Fruit fly (Drosophila melanogaster) whole organism, wandering third instar larva: ENCODE data around the gene Dhc16F.

Experiments used
- Dfd ChIP-seq: fragments of >200 bp; optimal IDR thresholded peaks from 2 replicates; lab custom pipeline; 2017; ENCODE audit warnings: missing biosample characterization, missing genetic modification characterization
- Hr83 ChIP-seq: fragments of 200-300 bp; sonication (Bioruptor generic); optimal IDR thresholded peaks from 2 replicates; lab custom pipeline; 2016; ENCODE audit warnings: missing biosample characterization, mild to moderate bottlenecking, missing genetic modification characterization, moderate library complexity; ENCODE audit not compliant: poor library complexity, severe bottlenecking
- OdsH ChIP-seq: fragments of 200-800 bp; sonication (Bioruptor generic); optimal IDR thresholded peaks from 2 replicates; lab custom pipeline; 2016; ENCODE audit warnings: missing biosample characterization, mild to moderate bottlenecking, missing genetic modification characterization
- dl ChIP-seq, 2 experiments: fragments of 175-275, 200-275 bp in 1 of 2; fragments of 200-275 bp in 1 of 2; sonication (Bioruptor generic); optimal IDR thresholded peaks; lab custom pipeline; 2018; ENCODE audit warnings: mild to moderate bottlenecking in 2 of 2, missing biosample characterization in 2 of 2, missing genetic modification characterization in 2 of 2, moderate library complexity in 2 of 2; ENCODE audit not compliant: partially characterized antibody in 2 of 2, insufficient read depth in 1 of 2
- h ChIP-seq: fragments of 200-800 bp; sonication (Bioruptor generic); optimal IDR thresholded peaks from 3 replicates; lab custom pipeline; 2016; ENCODE audit warnings: missing biosample characterization, mild to moderate bottlenecking, missing genetic modification characterization
- psq ChIP-seq: fragments of 200-800 bp; sonication (Bioruptor generic); optimal IDR thresholded peaks from 3 replicates; lab custom pipeline; 2017; ENCODE audit warnings: missing biosample characterization, mild to moderate bottlenecking, missing genetic modification characterization, moderate library complexity

- TF ChIP-seq OdsH, result no peak
- TF ChIP-seq h (GFP tag; lab: Kevin White, UChicago), result no peak
- no peak for TF ChIP-seq Hr83 (GFP tag; lab: Kevin White, UChicago)
- TF ChIP-seq psq (GFP tag; lab: Kevin White, UChicago), result no peak
- no peak for TF ChIP-seq Dfd
- TF ChIP-seq dl (GFP tag; optimal IDR thresholded peaks at IDR 0.05; lab: Kevin White, UChicago; ENCODE audit: insufficient read depth in 1 of 2, partially characterized antibody in 2 of 2), result no peak
Observed at dm6 chrX:18106686-18107085, 42.4 kb downstream of the Dhc16F start.
